Worm (Caenorhabditis elegans): Measurements from ENCODE around the gene R160.4.

R160.4 gene

ce11 chrX:4408466-4408865 lies 39.8 kb upstream of the R160.4 start:
- TF ChIP-seq sptf-1 (tag; optimal IDR thresholded peaks at IDR 0.05) (no peak), ceh-43 (GFP tag; optimal IDR thresholded peaks at IDR 0.05) (no peak), ceh-39 (tag; optimal IDR thresholded peaks at IDR 0.05) (no peak), pha-4 (tag; optimal IDR thresholded peaks at IDR 0.05) (no peak), flh-1 (GFP tag; optimal IDR thresholded peaks at IDR 0.05) (no peak), sem-2 (GFP tag; optimal IDR thresholded peaks at IDR 0.05) (no peak), drap-1 (GFP tag; optimal IDR thresholded peaks at IDR 0.05) (no peak), ztf-11 (tag; optimal IDR thresholded peaks at IDR 0.05) (no peak), blmp-1 (tag; optimal IDR thresholded peaks at IDR 0.05) (no peak), zip-8 (tag; optimal IDR thresholded peaks at IDR 0.05) (no peak), bed-3 (GFP tag; optimal IDR thresholded peaks at IDR 0.05) (no peak)

ce11 chrX:4404717-4405116 lies 36.0 kb upstream of the R160.4 start:
- TF ChIP-seq M03D4.4 (tag; optimal IDR thresholded peaks at IDR 0.05) (no peak), sptf-1 (tag; optimal IDR thresholded peaks at IDR 0.05) (no peak), unc-39 (tag; optimal IDR thresholded peaks at IDR 0.05) (no peak), nhr-76 (tag; optimal IDR thresholded peaks at IDR 0.05) (no peak), ztf-11 (tag; optimal IDR thresholded peaks at IDR 0.05) (no peak), elt-3 (tag; optimal IDR thresholded peaks at IDR 0.05) (no peak)

ce11 chrX:4402854-4403253 lies 34.2 kb upstream of the R160.4 start, which contains the start of gene D1079.1:
Gene D1079.1 (plus strand): TSS chrX:4403154.
- TF ChIP-seq unc-62 (GFP tag; optimal IDR thresholded peaks at IDR 0.05): no peak
- TF ChIP-seq hlh-1 (tag; optimal IDR thresholded peaks at IDR 0.05): no peak
- TF ChIP-seq sem-2 (GFP tag; optimal IDR thresholded peaks at IDR 0.05): no peak
- TF ChIP-seq M03D4.4 (tag; optimal IDR thresholded peaks at IDR 0.05): no peak
- no peak for TF ChIP-seq elt-1 (tag; optimal IDR thresholded peaks at IDR 0.05; ENCODE audit: borderline replicate concordance, insufficient read depth)
- TF ChIP-seq ces-1 (GFP tag; optimal IDR thresholded peaks at IDR 0.05): no peak
- no peak for TF ChIP-seq ceh-43 (GFP tag; optimal IDR thresholded peaks at IDR 0.05)

- TF ChIP-seq lin-32 (GFP tag; optimal IDR thresholded peaks at IDR 0.05): no peak
- no peak for TF ChIP-seq mab-5 (tag; optimal IDR thresholded peaks at IDR 0.05)
- TF ChIP-seq blmp-1 (tag; optimal IDR thresholded peaks at IDR 0.05): no peak
- TF ChIP-seq elt-1 (tag; optimal IDR thresholded peaks at IDR 0.05; ENCODE audit: borderline replicate concordance, insufficient read depth): no peak
- no peak for TF ChIP-seq unc-62 (GFP tag; optimal IDR thresholded peaks at IDR 0.05)
- TF ChIP-seq tbx-8 (GFP tag; optimal IDR thresholded peaks at IDR 0.05): no peak
- no peak for TF ChIP-seq mls-2 (tag; optimal IDR thresholded peaks at IDR 0.05)
- TF ChIP-seq nhr-28 (tag; optimal IDR thresholded peaks at IDR 0.05): no peak
- no peak for TF ChIP-seq zip-8 (tag; optimal IDR thresholded peaks at IDR 0.05)
- no peak for TF ChIP-seq unc-39 (tag; optimal IDR thresholded peaks at IDR 0.05)
- TF ChIP-seq lsy-2 (tag; optimal IDR thresholded peaks at IDR 0.05): no peak
- TF ChIP-seq lin-13 (tag; optimal IDR thresholded peaks at IDR 0.05): no peak
- TF ChIP-seq M03D4.4 (tag; optimal IDR thresholded peaks at IDR 0.05): no peak
- no peak for TF ChIP-seq ceh-39 (tag; optimal IDR thresholded peaks at IDR 0.05)
- no peak for TF ChIP-seq sptf-1 (tag; optimal IDR thresholded peaks at IDR 0.05)
- no peak for TF ChIP-seq nhr-2 (tag; optimal IDR thresholded peaks at IDR 0.05)
- TF ChIP-seq ceh-83 (GFP tag; optimal IDR thresholded peaks at IDR 0.05): no peak
- TF ChIP-seq ztf-11 (tag; optimal IDR thresholded peaks at IDR 0.05): no peak
These were observed 31.6 kb upstream of the R160.4 start for ce11 chrX:4400296-4400695.

- TF ChIP-seq drap-1 (GFP tag; optimal IDR thresholded peaks at IDR 0.05) (no peak), flh-1 (GFP tag; optimal IDR thresholded peaks at IDR 0.05) (no peak), blmp-1 (tag; optimal IDR thresholded peaks at IDR 0.05) (no peak), unc-120 (tag; optimal IDR thresholded peaks at IDR 0.05; ENCODE audit: poor library complexity, severe bottlenecking) (no peak), pha-4 (tag; optimal IDR thresholded peaks at IDR 0.05) (no peak), ces-1 (GFP tag; optimal IDR thresholded peaks at IDR 0.05) (no peak), cnd-1 (tag; optimal IDR thresholded peaks at IDR 0.05) (no peak), M03D4.4 (tag; optimal IDR thresholded peaks at IDR 0.05) (no peak), unc-62 (GFP tag; optimal IDR thresholded peaks at IDR 0.05) (no peak), ceh-39 (tag; optimal IDR thresholded peaks at IDR 0.05) (no peak), sptf-1 (tag; optimal IDR thresholded peaks at IDR 0.05) (no peak), lin-32 (GFP tag; optimal IDR thresholded peaks at IDR 0.05) (no peak), mep-1 (tag; optimal IDR thresholded peaks at IDR 0.05) (no peak)
These were observed 28.8 kb upstream of the R160.4 start for ce11 chrX:4397460-4397859.

Data from whole organism, mixed stage, embryonic.